Worm (Caenorhabditis elegans) whole organism, early embryonic: Measurements from ENCODE around the gene skpo-1.

Source experiments
- B0310.2 ChIP-seq: sonication (generic microtip); optimal IDR thresholded peaks from 2 replicates; lab custom pipeline; 2016; ENCODE audit warnings: mild to moderate bottlenecking, missing genetic modification characterization, missing compliant biosample characterization
- F13C5.2 ChIP-seq: sonication (generic microtip); optimal IDR thresholded peaks from 2 replicates; lab custom pipeline; 2017; ENCODE audit warnings: mild to moderate bottlenecking, missing genetic modification characterization, inconsistent platforms, missing compliant biosample characterization
- aly-1 ChIP-seq: sonication (generic microtip); optimal IDR thresholded peaks from 2 replicates; lab custom pipeline; 2016; ENCODE audit warnings: missing genetic modification characterization, missing compliant biosample characterization
- ama-1 ChIP-seq: fragments of 150-350 bp; optimal IDR thresholded peaks from 2 replicates; lab custom pipeline; 2014
- ceh-13 ChIP-seq: fragments of 200-800 bp; sonication (Bioruptor generic); optimal IDR thresholded peaks from 2 replicates; lab custom pipeline; 2018; ENCODE audit warnings: mild to moderate bottlenecking, missing genetic modification characterization, missing compliant biosample characterization
- ceh-36 ChIP-seq: sonication (generic microtip); optimal IDR thresholded peaks from 2 replicates; lab custom pipeline; 2016; ENCODE audit warnings: missing genetic modification characterization, inconsistent platforms, missing compliant biosample characterization
- ets-7 ChIP-seq: sonication (generic microtip); optimal IDR thresholded peaks from 2 replicates; lab custom pipeline; 2016; ENCODE audit warnings: missing genotype, missing genetic modification characterization, missing compliant biosample characterization
- flt-1 ChIP-seq: fragments of 200-800 bp; sonication (Bioruptor generic); IDR thresholded peaks from 2 replicates; pipeline ENCODE4 v1.3.6; 2022; ENCODE audit warnings: missing genetic modification characterization, missing compliant biosample characterization
- hmbx-1 ChIP-seq: sonication (generic microtip); optimal IDR thresholded peaks from 2 replicates; lab custom pipeline; 2016; ENCODE audit warnings: mild to moderate bottlenecking, missing genetic modification characterization, missing compliant biosample characterization
- hmg-4 ChIP-seq: fragments of 200-800 bp; sonication (Bioruptor generic); optimal IDR thresholded peaks from 2 replicates; lab custom pipeline; 2018; ENCODE audit warnings: mild to moderate bottlenecking, missing genetic modification characterization, missing compliant biosample characterization
- hnd-1 ChIP-seq: sonication (generic microtip); optimal IDR thresholded peaks from 2 replicates; lab custom pipeline; 2016; ENCODE audit warnings: missing genetic modification characterization, missing compliant biosample characterization
- pes-1 ChIP-seq: fragments of 200-800 bp; sonication (Bioruptor generic); IDR thresholded peaks from 2 replicates; pipeline ENCODE4 v1.3.6; 2022; ENCODE audit warnings: missing genetic modification reagents, missing genetic modification characterization, missing compliant biosample characterization
- scrt-1 ChIP-seq: fragments of 200-800 bp; sonication (Bioruptor generic); IDR thresholded peaks from 2 replicates; pipeline ENCODE4 v1.3.6; 2022; ENCODE audit warnings: missing genetic modification characterization, missing compliant biosample characterization
- sea-1 ChIP-seq: fragments of 200-800 bp; sonication (Bioruptor generic); conservative IDR thresholded peaks from 2 replicates; pipeline ENCODE4 v1.3.6; 2022; ENCODE audit warnings: missing genetic modification characterization, missing compliant biosample characterization
- tbx-11 ChIP-seq: fragments of 200-800 bp; sonication (Bioruptor generic); IDR thresholded peaks from 2 replicates; pipeline ENCODE4 v1.3.6; 2022; ENCODE audit warnings: missing genetic modification characterization, missing compliant biosample characterization
- tbx-37 ChIP-seq: fragments of 200-800 bp; sonication (Bioruptor generic); conservative IDR thresholded peaks from 2 replicates; pipeline ENCODE4 v1.3.6; 2022; ENCODE audit warnings: missing genetic modification reagents, missing genetic modification characterization, missing compliant biosample characterization
- tra-4 ChIP-seq: sonication (generic microtip); optimal IDR thresholded peaks from 2 replicates; lab custom pipeline; 2017; ENCODE audit warnings: missing genetic modification characterization, missing compliant biosample characterization

The skpo-1 gene

DNA sequence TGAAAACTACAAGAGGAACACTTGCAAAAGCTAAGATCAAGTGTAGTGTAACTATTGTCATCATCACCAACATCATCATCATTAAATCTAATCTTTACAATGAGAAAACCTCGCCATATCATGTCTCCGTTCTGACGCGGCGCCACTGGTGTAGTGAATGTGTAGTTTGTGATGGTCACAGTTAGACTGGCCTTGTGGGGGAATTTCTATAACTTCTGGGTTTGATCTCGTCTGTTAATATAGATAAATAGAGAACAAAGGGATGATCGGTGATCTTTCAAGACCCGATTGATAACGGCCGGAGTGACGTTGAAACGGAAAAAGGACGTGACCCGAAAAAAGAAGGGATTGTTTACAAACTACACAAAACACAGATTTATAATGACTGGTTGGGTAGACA, 36.1 kb upstream of the skpo-1 start:
- TF ChIP-seq tbx-37 (GFP tag; lab: Robert Waterston, UW) (no peak), B0310.2 (no peak), ama-1 (lab: Kevin White, UChicago) (no peak)

- TF ChIP-seq tbx-37 (GFP tag; lab: Robert Waterston, UW) (no peak), flt-1 (GFP tag; lab: Robert Waterston, UW) (no peak), ets-7 (tag; lab: Kevin White, UChicago) (no peak), F13C5.2 (tag; lab: Kevin White, UChicago) (no peak), scrt-1 (GFP tag; lab: Robert Waterston, UW) (no peak), hmbx-1 (no peak), hnd-1 (tag; lab: Kevin White, UChicago) (no peak)
Measured at ce11 chrII:8440097-8440496, 35.4 kb upstream of the skpo-1 start.

- TF ChIP-seq scrt-1 (GFP tag; lab: Robert Waterston, UW) (no peak), tbx-11 (GFP tag; lab: Robert Waterston, UW) (no peak), aly-1 (tag; lab: Kevin White, UChicago) (no peak), ceh-13 (GFP tag; lab: Kevin White, UChicago) (no peak), tbx-37 (GFP tag; lab: Robert Waterston, UW) (no peak), hmg-4 (GFP tag; lab: Kevin White, UChicago) (no peak), ets-7 (tag; lab: Kevin White, UChicago) (no peak), tra-4 (tag; lab: Kevin White, UChicago) (no peak), ama-1 (lab: Kevin White, UChicago) (no peak), sea-1 (GFP tag; lab: Robert Waterston, UW) (no peak), F13C5.2 (tag; lab: Kevin White, UChicago) (no peak)
Measured at ce11 chrII:8438791-8439287, 34.2 kb upstream of the skpo-1 start, which contains the start of gene lips-10. Gene lips-10 (plus strand): TSS chrII:8439168.

ce11 chrII:8437035-8437434, 32.4 kb upstream of the skpo-1 start, which contains the start of gene acp-3:
Gene acp-3 (minus strand): TSS chrII:8437135.
- TF ChIP-seq ama-1 (lab: Kevin White, UChicago): no peak
- TF ChIP-seq F13C5.2 (tag; lab: Kevin White, UChicago): no peak
- no peak for TF ChIP-seq hmg-4 (GFP tag; lab: Kevin White, UChicago)
- TF ChIP-seq scrt-1 (GFP tag; lab: Robert Waterston, UW): no peak
- no peak for TF ChIP-seq aly-1 (tag; lab: Kevin White, UChicago)
- TF ChIP-seq ets-7 (tag; lab: Kevin White, UChicago): no peak
- TF ChIP-seq hnd-1 (tag; lab: Kevin White, UChicago): no peak
- TF ChIP-seq ceh-36 (tag; lab: Kevin White, UChicago): no peak
- no peak for TF ChIP-seq hmbx-1

ce11 chrII:8435005-8435404, 30.4 kb upstream of the skpo-1 start, which contains the start of gene acp-4:
Gene acp-4 (minus strand): TSS chrII:8435105.
- no peak for TF ChIP-seq B0310.2
- TF ChIP-seq aly-1 (tag; lab: Kevin White, UChicago): no peak
- no peak for TF ChIP-seq hnd-1 (tag; lab: Kevin White, UChicago)
- TF ChIP-seq ets-7 (tag; lab: Kevin White, UChicago): no peak
- TF ChIP-seq F13C5.2 (tag; lab: Kevin White, UChicago): no peak
- no peak for TF ChIP-seq ceh-13 (GFP tag; lab: Kevin White, UChicago)
- no peak for TF ChIP-seq scrt-1 (GFP tag; lab: Robert Waterston, UW)
- TF ChIP-seq hmbx-1: no peak
- no peak for TF ChIP-seq ama-1 (lab: Kevin White, UChicago)
- TF ChIP-seq sea-1 (GFP tag; lab: Robert Waterston, UW): no peak
- no peak for TF ChIP-seq tbx-37 (GFP tag; lab: Robert Waterston, UW)
- no peak for TF ChIP-seq pes-1 (GFP tag; lab: Robert Waterston, UW)
- TF ChIP-seq hmg-4 (GFP tag; lab: Kevin White, UChicago): no peak
- no peak for TF ChIP-seq ceh-36 (tag; lab: Kevin White, UChicago)
- no peak for TF ChIP-seq flt-1 (GFP tag; lab: Robert Waterston, UW)
- no peak for TF ChIP-seq tbx-11 (GFP tag; lab: Robert Waterston, UW)
- no peak for TF ChIP-seq tra-4 (tag; lab: Kevin White, UChicago)

ce11 chrII:8431954-8432353, 27.3 kb upstream of the skpo-1 start, which contains the start of gene acp-2:
Gene acp-2 (minus strand): TSS chrII:8432054.
- TF ChIP-seq ama-1 (lab: Kevin White, UChicago): no peak
- no peak for TF ChIP-seq ets-7 (tag; lab: Kevin White, UChicago)
- no peak for TF ChIP-seq flt-1 (GFP tag; lab: Robert Waterston, UW)

DNA sequence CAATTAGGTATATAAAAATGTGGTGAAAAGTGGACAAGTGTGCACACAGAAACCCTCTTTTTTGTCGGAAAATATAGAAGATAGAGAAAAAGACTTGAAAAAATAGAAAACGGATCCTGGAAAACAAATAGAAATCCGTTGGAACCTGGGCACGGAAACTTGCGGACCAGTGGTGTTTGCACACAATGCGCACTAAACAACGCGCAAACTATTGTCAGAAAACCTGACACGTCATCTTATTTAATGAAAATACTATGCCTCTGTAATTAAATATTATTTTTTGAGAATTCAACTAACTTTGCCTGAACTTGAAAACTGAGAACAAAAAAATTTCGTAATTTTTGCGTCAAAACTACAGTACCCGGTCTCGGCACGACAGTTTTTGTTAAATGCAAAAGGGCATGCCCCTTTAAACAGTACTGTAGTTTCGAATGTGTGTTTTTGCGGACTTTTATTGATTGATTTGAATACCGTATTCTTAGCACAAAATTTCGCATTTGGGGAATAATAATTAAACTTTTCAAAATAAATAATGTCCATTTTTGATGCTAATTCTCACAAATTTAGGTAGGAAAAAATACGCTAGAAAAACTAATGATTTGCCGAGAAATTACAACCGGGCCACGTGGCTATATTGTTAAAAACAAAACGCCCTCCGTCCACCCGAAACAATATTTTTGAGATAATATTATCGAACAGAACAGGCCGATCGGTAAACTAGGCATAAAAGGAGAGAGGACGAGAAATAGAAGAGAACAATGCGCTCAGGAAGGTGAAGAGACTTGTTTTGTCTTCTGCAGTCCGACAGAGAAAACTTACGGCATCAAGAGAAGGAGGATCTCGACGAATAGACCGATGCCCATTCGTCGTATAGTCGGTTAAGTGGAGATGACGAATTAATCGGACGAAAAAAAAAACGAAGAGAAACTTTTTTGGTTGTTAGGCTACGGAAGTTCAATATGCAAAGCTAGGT, 24.6 kb upstream of the skpo-1 start:
- TF ChIP-seq B0310.2 (no peak), pes-1 (GFP tag; lab: Robert Waterston, UW) (no peak)

DNA sequence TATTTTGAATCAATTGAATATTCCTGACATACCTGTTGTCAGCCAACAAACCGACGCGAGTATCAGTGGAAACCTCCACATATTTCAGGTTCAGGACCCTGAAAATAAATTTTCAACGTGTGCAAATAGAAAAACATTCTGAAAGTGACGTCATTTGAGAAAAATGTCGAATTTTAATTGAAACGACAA, 24.0 kb upstream of the skpo-1 start, which contains the start of gene F14E5.2:
TSS of gene F14E5.2 (minus strand) at position 101 of the 189 bp plus-strand sequence.
- no peak for TF ChIP-seq hmbx-1
- TF ChIP-seq scrt-1 (GFP tag; lab: Robert Waterston, UW): no peak
- TF ChIP-seq flt-1 (GFP tag; lab: Robert Waterston, UW): no peak
- no peak for TF ChIP-seq tra-4 (tag; lab: Kevin White, UChicago)
- no peak for TF ChIP-seq tbx-11 (GFP tag; lab: Robert Waterston, UW)
- no peak for TF ChIP-seq pes-1 (GFP tag; lab: Robert Waterston, UW)
- no peak for TF ChIP-seq ets-7 (tag; lab: Kevin White, UChicago)
- no peak for TF ChIP-seq F13C5.2 (tag; lab: Kevin White, UChicago)
- TF ChIP-seq B0310.2: no peak
- no peak for TF ChIP-seq tbx-37 (GFP tag; lab: Robert Waterston, UW)
- no peak for TF ChIP-seq hnd-1 (tag; lab: Kevin White, UChicago)
- TF ChIP-seq hmg-4 (GFP tag; lab: Kevin White, UChicago): no peak
